Worm (Caenorhabditis elegans) whole organism, L3 larva: ENCODE measurements around the gene glt-5.

Experiments
- aly-2 ChIP-seq: fragments of 150-350 bp; optimal IDR thresholded peaks from 2 replicates; lab custom pipeline; 2014; ENCODE audit warnings: missing biosample characterization, missing genetic modification characterization
- ama-1 ChIP-seq: fragments of 150-350 bp; optimal IDR thresholded peaks from 2 replicates; lab custom pipeline; 2018
- ceh-28 ChIP-seq: fragments of 150-350 bp; optimal IDR thresholded peaks from 2 replicates; lab custom pipeline; 2014; ENCODE audit warnings: missing biosample characterization, missing genetic modification reagents, missing genetic modification characterization
- daf-12 ChIP-seq: fragments of 150-350 bp; optimal IDR thresholded peaks from 2 replicates; lab custom pipeline; 2014; ENCODE audit warnings: missing biosample characterization, missing genetic modification reagents, missing genetic modification characterization
- egl-5 ChIP-seq: fragments of 150-350 bp; optimal IDR thresholded peaks from 2 replicates; lab custom pipeline; 2017; ENCODE audit warnings: missing biosample characterization, missing genetic modification reagents, missing genetic modification characterization, inconsistent platforms
- elt-1 ChIP-seq: fragments of 150-350 bp; optimal IDR thresholded peaks from 2 replicates; lab custom pipeline; 2014; ENCODE audit warnings: missing biosample characterization, missing genetic modification characterization
- elt-2 ChIP-seq: sonication (generic microtip); optimal IDR thresholded peaks from 2 replicates; lab custom pipeline; 2016; ENCODE audit warnings: missing genetic modification reagents, mild to moderate bottlenecking, missing genetic modification characterization, missing compliant biosample characterization
- elt-3 ChIP-seq, 3 experiments: fragments of 150-350 bp in 1 of 3; sonication (generic microtip) in 2 of 3; optimal IDR thresholded peaks; 2 replicates in 2 of 3; 4 replicates in 1 of 3; lab custom pipeline; 2014 to 2017; ENCODE audit warnings: missing biosample characterization in 3 of 3, missing genetic modification characterization in 3 of 3
- eor-1 ChIP-seq, 2 experiments: fragments of 150-350 bp; optimal IDR thresholded peaks; 2 replicates each; lab custom pipeline; 2014 to 2018; ENCODE audit warnings: missing biosample characterization in 2 of 2, missing genetic modification characterization in 2 of 2
- fkh-10 ChIP-seq: sonication (generic microtip); optimal IDR thresholded peaks from 2 replicates; lab custom pipeline; 2017; ENCODE audit warnings: missing biosample characterization, missing genetic modification reagents, missing genetic modification characterization
- fos-1 ChIP-seq: fragments of 150-350 bp; optimal IDR thresholded peaks from 2 replicates; lab custom pipeline; 2014; ENCODE audit warnings: missing biosample characterization, missing genetic modification characterization
- jun-1 ChIP-seq: fragments of 150-350 bp; optimal IDR thresholded peaks from 2 replicates; lab custom pipeline; 2014; ENCODE audit warnings: missing biosample characterization, missing genetic modification reagents, missing genetic modification characterization
- lin-15B ChIP-seq: fragments of 150-350 bp; optimal IDR thresholded peaks from 2 replicates; lab custom pipeline; 2014; ENCODE audit warnings: missing biosample characterization, missing genetic modification characterization
- lin-39 ChIP-seq: fragments of 150-350 bp; optimal IDR thresholded peaks from 2 replicates; lab custom pipeline; 2018; ENCODE audit warnings: missing biosample characterization, missing genetic modification reagents, missing genetic modification characterization
- lsy-12 ChIP-seq: sonication (generic microtip); optimal IDR thresholded peaks from 2 replicates; lab custom pipeline; 2016; ENCODE audit warnings: mild to moderate bottlenecking, missing genetic modification characterization, missing compliant biosample characterization
- mdl-1 ChIP-seq: fragments of 150-350 bp; optimal IDR thresholded peaks from 2 replicates; lab custom pipeline; 2014; ENCODE audit warnings: missing biosample characterization, missing genetic modification characterization
- mml-1 ChIP-seq: fragments of 150-350 bp; sonication (generic microtip); optimal IDR thresholded peaks from 3 replicates; lab custom pipeline; 2014; ENCODE audit warnings: missing biosample characterization, missing genetic modification characterization
- nfya-1 ChIP-seq: sonication (generic microtip); optimal IDR thresholded peaks from 2 replicates; lab custom pipeline; 2017; ENCODE audit warnings: missing genetic modification characterization, mild to moderate bottlenecking, missing compliant biosample characterization, antibody characterized with exemption, moderate library complexity; ENCODE audit not compliant: insufficient read depth
- nhr-11 ChIP-seq: fragments of 150-350 bp; optimal IDR thresholded peaks from 2 replicates; lab custom pipeline; 2014; ENCODE audit warnings: missing biosample characterization, missing genetic modification characterization
- nhr-23 ChIP-seq: fragments of 150-350 bp; optimal IDR thresholded peaks from 2 replicates; lab custom pipeline; 2014; ENCODE audit warnings: missing biosample characterization, missing genetic modification reagents, missing genetic modification characterization
- nhr-25 ChIP-seq: sonication (generic microtip); optimal IDR thresholded peaks from 2 replicates; lab custom pipeline; 2017; ENCODE audit warnings: missing biosample characterization, missing genetic modification characterization
- nhr-28 ChIP-seq: fragments of 150-350 bp; optimal IDR thresholded peaks from 2 replicates; lab custom pipeline; 2014; ENCODE audit warnings: missing biosample characterization, missing genetic modification characterization
- nhr-43 ChIP-seq: sonication (generic microtip); optimal IDR thresholded peaks from 2 replicates; lab custom pipeline; 2016; ENCODE audit warnings: mild to moderate bottlenecking, missing genetic modification characterization, missing compliant biosample characterization; ENCODE audit not compliant: poor library complexity, severe bottlenecking
- nhr-67 ChIP-seq: fragments of 150-350 bp; optimal IDR thresholded peaks from 2 replicates; lab custom pipeline; 2014; ENCODE audit warnings: missing biosample characterization, missing genetic modification characterization
- nhr-77 ChIP-seq: fragments of 150-350 bp; optimal IDR thresholded peaks from 2 replicates; lab custom pipeline; 2014; ENCODE audit warnings: missing biosample characterization, missing genetic modification characterization
- pqm-1 ChIP-seq: fragments of 150-350 bp; optimal IDR thresholded peaks from 2 replicates; lab custom pipeline; 2017; ENCODE audit warnings: missing biosample characterization, missing genetic modification characterization, inconsistent platforms
- snpc-4 ChIP-seq: fragments of 150-350 bp; optimal IDR thresholded peaks from 2 replicates; lab custom pipeline; 2014; ENCODE audit warnings: missing biosample characterization, missing genetic modification characterization
- tbx-2 ChIP-seq: sonication (generic microtip); optimal IDR thresholded peaks from 2 replicates; lab custom pipeline; 2016; ENCODE audit warnings: mild to moderate bottlenecking, missing genetic modification characterization, missing compliant biosample characterization
- unc-39 ChIP-seq: sonication (generic microtip); optimal IDR thresholded peaks from 4 replicates; lab custom pipeline; 2017; ENCODE audit warnings: missing biosample characterization, missing genetic modification characterization
- unc-62 ChIP-seq: fragments of 150-350 bp; sonication (generic microtip); optimal IDR thresholded peaks from 4 replicates; lab custom pipeline; 2014; ENCODE audit warnings: missing biosample characterization, missing genetic modification reagents, missing genetic modification characterization
- ztf-11 ChIP-seq: fragments of 150-350 bp; optimal IDR thresholded peaks from 2 replicates; lab custom pipeline; 2014; ENCODE audit warnings: missing biosample characterization, missing genetic modification characterization
- ztf-4 ChIP-seq: fragments of 150-350 bp; optimal IDR thresholded peaks from 2 replicates; lab custom pipeline; 2014; ENCODE audit warnings: missing biosample characterization, missing genetic modification characterization

glt-5 gene

ce11 chrII:9708835-9709299 is at the start of gene glt-5:
Gene glt-5, minus strand, starts transcription at chrII:9708885.
- no peak for TF ChIP-seq unc-62 (GFP tag; lab: Kevin White, UChicago)
- TF ChIP-seq lin-15B (tag; lab: Kevin White, UChicago), result no peak
- TF ChIP-seq elt-2, result no peak
- TF ChIP-seq ama-1, result no peak
- TF ChIP-seq nhr-67, result no peak
- TF ChIP-seq nhr-77 (tag; lab: Kevin White, UChicago), result no peak
- TF ChIP-seq eor-1 (tag; optimal IDR thresholded peaks at IDR 0.05; lab: Kevin White, UChicago), result no peak
- TF ChIP-seq mml-1 (tag; lab: Kevin White, UChicago), result no peak
- no peak for TF ChIP-seq egl-5 (tag; lab: Kevin White, UChicago)
- TF ChIP-seq tbx-2 (tag; lab: Kevin White, UChicago), result no peak
- TF ChIP-seq ztf-11 (tag; lab: Kevin White, UChicago), result no peak
- TF ChIP-seq, all 47 proteins: peak for 0

DNA sequence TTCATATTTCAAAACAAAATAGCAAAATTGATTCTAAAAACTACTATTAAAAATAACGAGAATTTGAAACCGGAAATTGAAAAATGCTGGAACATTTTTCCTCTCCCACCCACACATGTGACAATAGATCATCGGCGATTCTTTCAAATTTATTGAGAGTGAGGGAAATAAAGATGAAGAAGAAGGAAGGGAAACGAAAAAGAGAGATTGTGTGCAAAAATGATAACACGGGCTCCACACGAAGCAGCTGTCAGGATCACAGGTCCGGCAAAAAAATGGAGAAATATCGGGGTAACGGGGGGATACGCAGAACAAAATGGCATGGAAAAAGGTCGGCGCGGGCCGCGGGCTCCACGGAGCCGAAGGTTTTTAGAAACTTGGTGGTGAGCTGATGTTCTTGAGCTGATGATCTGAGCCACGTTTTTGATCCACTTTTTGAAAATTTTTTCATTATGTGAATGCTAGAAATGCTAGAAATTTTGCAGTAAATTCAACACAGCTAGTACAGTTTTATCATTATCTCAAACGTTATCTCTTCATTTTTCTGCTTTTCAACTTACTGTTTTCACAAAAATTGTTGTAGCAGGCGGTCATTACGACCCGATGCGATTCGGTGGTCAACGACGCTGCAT is 49.1 kb upstream of the glt-5 start, which contains the start of gene shk-1:
shk-1 (plus strand) TSS at position 582 of the 632 bp plus-strand sequence.
- TF ChIP-seq elt-3 (tag; optimal IDR thresholded peaks at IDR 0.05; lab: Kevin White, UChicago) (no peak), daf-12 (no peak), fos-1 (tag; lab: Kevin White, UChicago) (no peak), snpc-4 (tag; lab: Kevin White, UChicago) (no peak), nfya-1 (peak; percentile 31), nhr-11 (tag; lab: Kevin White, UChicago) (peak; percentile 40), pqm-1 (tag; lab: Kevin White, UChicago) (no peak), lsy-12 (tag; lab: Kevin White, UChicago) (no peak), ztf-4 (no peak), lin-39 (tag; lab: Kevin White, UChicago) (no peak), unc-39 (tag; lab: Kevin White, UChicago) (no peak), nhr-28 (no peak), eor-1 (tag; optimal IDR thresholded peaks at IDR 0.05; lab: Kevin White, UChicago) (no peak), jun-1 (tag; lab: Kevin White, UChicago) (no peak), ztf-11 (tag; lab: Kevin White, UChicago) (no peak), mdl-1 (tag; lab: Kevin White, UChicago) (no peak)
- TF ChIP-seq, all 47 proteins: peak for 2

ce11 chrII:9755425-9755824 is 46.7 kb upstream of the glt-5 start:
- no peak for TF ChIP-seq eor-1 (tag; optimal IDR thresholded peaks at IDR 0.05; lab: Kevin White, UChicago)
- TF ChIP-seq fkh-10, result peak; percentile 45
- TF ChIP-seq tbx-2 (tag; lab: Kevin White, UChicago), result no peak
- TF ChIP-seq, all 47 proteins: peak for 1

DNA sequence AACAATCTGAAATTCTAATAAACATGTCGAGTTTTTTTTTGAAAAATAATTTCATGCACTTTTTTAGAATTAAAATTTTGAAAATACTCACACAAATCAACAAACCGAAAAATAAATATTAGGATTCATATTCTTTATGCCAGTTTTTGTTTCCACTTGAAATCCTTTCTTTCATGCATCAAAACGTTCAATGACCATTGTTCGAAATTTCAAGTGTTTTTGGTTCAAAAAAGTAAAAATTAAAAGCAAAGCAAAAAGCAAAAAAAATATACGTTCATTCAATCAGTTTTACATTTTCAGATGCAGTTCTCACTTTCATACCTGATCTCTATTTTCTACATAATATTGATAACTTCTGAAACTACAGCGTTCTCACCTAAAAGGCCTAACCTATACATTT is 45.0 kb upstream of the glt-5 start, which contains the start of gene ZK1321.1:
ZK1321.1 (plus strand) TSS at position 301 of the 400 bp plus-strand sequence.
- no peak for TF ChIP-seq ztf-4
- no peak for TF ChIP-seq elt-1 (tag; lab: Kevin White, UChicago)
- TF ChIP-seq nhr-25 (tag; lab: Kevin White, UChicago), result no peak
- no peak for TF ChIP-seq fkh-10
- no peak for TF ChIP-seq aly-2 (tag; lab: Kevin White, UChicago)

- no peak for TF ChIP-seq nhr-77 (tag; lab: Kevin White, UChicago)
- TF ChIP-seq nhr-43 (tag; lab: Kevin White, UChicago), result no peak
- TF ChIP-seq nhr-23 (tag; lab: Kevin White, UChicago), result no peak
- TF ChIP-seq lsy-12 (tag; lab: Kevin White, UChicago), result no peak
- TF ChIP-seq mdl-1 (tag; lab: Kevin White, UChicago), result no peak
These were observed 44.4 kb upstream of the glt-5 start, which contains the start of gene Y53C12B.7 for ce11 chrII:9753056-9753455. Gene Y53C12B.7, minus strand, starts transcription at chrII:9753218.

ce11 chrII:9752278-9752677 is 43.6 kb upstream of the glt-5 start:
- TF ChIP-seq nhr-77 (tag; lab: Kevin White, UChicago) (no peak), nhr-23 (tag; lab: Kevin White, UChicago) (peak; percentile 71), ama-1 (no peak), nhr-67 (no peak), ceh-28 (no peak), daf-12 (no peak), snpc-4 (tag; lab: Kevin White, UChicago) (no peak), mdl-1 (tag; lab: Kevin White, UChicago) (no peak), nhr-43 (tag; lab: Kevin White, UChicago) (peak; percentile 81)
